Fruit fly (Drosophila melanogaster): ENCODE measurements around the gene Pvf1.

Pvf1 gene

DNA sequence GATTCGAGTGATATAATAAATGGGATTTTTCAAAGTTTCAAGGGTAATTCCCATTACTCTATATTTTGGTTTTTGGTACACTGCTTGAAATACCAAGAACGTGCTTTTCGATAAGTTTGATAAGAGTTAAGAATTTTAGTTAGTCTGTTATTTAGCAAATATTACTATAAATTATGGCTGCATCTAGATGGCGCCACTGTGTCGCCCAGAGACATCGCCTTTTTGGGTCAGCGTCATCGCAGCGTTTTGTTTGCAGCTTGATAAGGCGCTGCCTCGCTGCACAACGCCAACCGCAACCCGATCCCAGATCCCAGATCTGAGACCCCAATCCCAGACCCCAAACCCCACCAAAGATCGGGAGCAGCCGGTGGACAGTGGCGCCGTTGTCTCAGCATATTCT, 6.0 kb downstream of the Pvf1 start:
- no peak for TF ChIP-seq Sox14 (GFP tag; optimal IDR thresholded peaks at IDR 0.05)
- no peak for TF ChIP-seq CG11294 (GFP tag; IDR thresholded peaks at IDR 0.05)
- no peak for TF ChIP-seq CG10631 (GFP tag; optimal IDR thresholded peaks at IDR 0.05)
- no peak for TF ChIP-seq Met (GFP tag; optimal IDR thresholded peaks at IDR 0.05)
- no peak for TF ChIP-seq svp (GFP tag)
- no peak for TF ChIP-seq dsx (GFP tag; optimal IDR thresholded peaks at IDR 0.05; ENCODE audit: poor library complexity, severe bottlenecking)
- no peak for TF ChIP-seq CG7368 (GFP tag; optimal IDR thresholded peaks at IDR 0.05)
- no peak for TF ChIP-seq CG31627 (GFP tag; optimal IDR thresholded peaks at IDR 0.05)
- TF ChIP-seq pdm3 (GFP tag; optimal IDR thresholded peaks at IDR 0.05), result no peak
- TF ChIP-seq Eip93F (GFP tag; optimal IDR thresholded peaks at IDR 0.05), result no peak
- no peak for TF ChIP-seq CG16779 (tag; optimal IDR thresholded peaks at IDR 0.05)
- TF ChIP-seq acj6 (GFP tag; optimal IDR thresholded peaks at IDR 0.05), result no peak
- TF ChIP-seq achi (GFP tag; optimal IDR thresholded peaks at IDR 0.05), result no peak
- TF ChIP-seq OdsH (GFP tag; optimal IDR thresholded peaks at IDR 0.05), result no peak
- TF ChIP-seq eg (GFP tag; IDR thresholded peaks at IDR 0.05), result no peak
- TF ChIP-seq CG6854 (GFP tag; optimal IDR thresholded peaks at IDR 0.05), result no peak
- TF ChIP-seq CG10669 (GFP tag; optimal IDR thresholded peaks at IDR 0.05), result no peak
- no peak for TF ChIP-seq vri (GFP tag; optimal IDR thresholded peaks at IDR 0.05)
- no peak for TF ChIP-seq CG11902 (GFP tag; optimal IDR thresholded peaks at IDR 0.05)
- no peak for TF ChIP-seq net (GFP tag; optimal IDR thresholded peaks at IDR 0.05)

dm6 chrX:18838929-18839576, 6.6 kb downstream of the Pvf1 start:
- TF ChIP-seq Eip78C (GFP tag) (peak; percentile 64), acj6 (GFP tag; optimal IDR thresholded peaks at IDR 0.05) (peak; percentile 5), fkh (GFP tag; optimal IDR thresholded peaks at IDR 0.05) (peak; percentile 62), CG11902 (GFP tag; optimal IDR thresholded peaks at IDR 0.05) (no peak), Eip75B (GFP tag; optimal IDR thresholded peaks at IDR 0.05) (no peak), CG11762 (GFP tag; optimal IDR thresholded peaks at IDR 0.05; ENCODE audit: insufficient read depth) (no peak), CG6854 (GFP tag; optimal IDR thresholded peaks at IDR 0.05) (peak; percentile 25), spab (GFP tag; optimal IDR thresholded peaks at IDR 0.05) (peak; percentile 10), esn (GFP tag; optimal IDR thresholded peaks at IDR 0.05) (peak; percentile 26), Met (GFP tag; optimal IDR thresholded peaks at IDR 0.05) (peak; percentile 29), ss (GFP tag; optimal IDR thresholded peaks at IDR 0.05) (peak; percentile 4 to 57), Hr39 (GFP tag; optimal IDR thresholded peaks at IDR 0.05) (no peak), eg (GFP tag; IDR thresholded peaks at IDR 0.05) (0 out of 3 replicates have a peak, but pooled peaks have one; percentile 27), CG16779 (tag; optimal IDR thresholded peaks at IDR 0.05) (no peak), CG6792 (GFP tag; optimal IDR thresholded peaks at IDR 0.05) (peak; percentile 49), vri (GFP tag; optimal IDR thresholded peaks at IDR 0.05) (peak; percentile 6), CG8119 (GFP tag; IDR thresholded peaks at IDR 0.05) (0 out of 3 replicates have a peak, but pooled peaks have one; percentile 21), CG32006 (GFP tag; optimal IDR thresholded peaks at IDR 0.05) (peak; percentile 34), CG3032 (tag; optimal IDR thresholded peaks at IDR 0.05) (peak; percentile 13), Smox (GFP tag; optimal IDR thresholded peaks at IDR 0.05) (peak; percentile 22), Hr38 (GFP tag; optimal IDR thresholded peaks at IDR 0.05) (no peak), Ets21C (GFP tag; optimal IDR thresholded peaks at IDR 0.05) (no peak), Sox14 (GFP tag; optimal IDR thresholded peaks at IDR 0.05) (no peak), CG9139 (GFP tag; optimal IDR thresholded peaks at IDR 0.05) (peak; percentile 40), Sox102F (GFP tag; optimal IDR thresholded peaks at IDR 0.05) (peak; percentile 33), net (GFP tag; optimal IDR thresholded peaks at IDR 0.05) (no peak), CG6163 (GFP tag; IDR thresholded peaks at IDR 0.05) (0 out of 3 replicates have a peak, but pooled peaks have one; percentile 16), dac (GFP tag; optimal IDR thresholded peaks at IDR 0.05) (no peak), Hr4 (GFP tag; optimal IDR thresholded peaks at IDR 0.05) (peak; percentile 8), CG34406 (GFP tag; optimal IDR thresholded peaks at IDR 0.05) (no peak), CG6808 (GFP tag; optimal IDR thresholded peaks at IDR 0.05) (peak; percentile 30), svp (GFP tag) (peak; percentile 52), CG10669 (GFP tag; optimal IDR thresholded peaks at IDR 0.05) (peak; percentile 45), salr (GFP tag; optimal IDR thresholded peaks at IDR 0.05) (peak in 1 of 2 experiments; percentile 4), CG7368 (GFP tag; optimal IDR thresholded peaks at IDR 0.05) (no peak), CG8632 (GFP tag; optimal IDR thresholded peaks at IDR 0.05) (peak; percentile 20), CG31627 (GFP tag; optimal IDR thresholded peaks at IDR 0.05) (no peak), CG8319 (GFP tag; optimal IDR thresholded peaks at IDR 0.05) (no peak)

Measured in whole organism, prepupa.